Worm (Caenorhabditis elegans): ENCODE data around the gene sws-1.

sws-1 gene

ce11 chrV:19001016-19001415 is 19.7 kb upstream of the sws-1 start, which contains the start of gene Y39B6A.34:
Gene Y39B6A.34, plus strand, starts transcription at chrV:19001018.
- TF ChIP-seq mdl-1 (tag; optimal IDR thresholded peaks at IDR 0.05): no peak
- TF ChIP-seq unc-55 (GFP tag; optimal IDR thresholded peaks at IDR 0.05): peak; percentile 41
- no peak for TF ChIP-seq nhr-11 (tag; optimal IDR thresholded peaks at IDR 0.05)
- no peak for TF ChIP-seq ceh-82 (tag; optimal IDR thresholded peaks at IDR 0.05)
- no peak for TF ChIP-seq R02D3.7 (tag; optimal IDR thresholded peaks at IDR 0.05)
- TF ChIP-seq lsy-2 (tag; optimal IDR thresholded peaks at IDR 0.05): peak in 1 of 2 experiments; percentile 24
- no peak for TF ChIP-seq lin-39 (tag; optimal IDR thresholded peaks at IDR 0.05)
- TF ChIP-seq nhr-6 (tag; optimal IDR thresholded peaks at IDR 0.05): no peak
- TF ChIP-seq snpc-4 (tag; optimal IDR thresholded peaks at IDR 0.05): no peak
- no peak for TF ChIP-seq nhr-129 (tag; optimal IDR thresholded peaks at IDR 0.05)
- no peak for TF ChIP-seq crh-2 (tag; optimal IDR thresholded peaks at IDR 0.05)
- TF ChIP-seq nhr-23 (tag; optimal IDR thresholded peaks at IDR 0.05): no peak
- no peak for TF ChIP-seq nhr-10 (tag; optimal IDR thresholded peaks at IDR 0.05)
- TF ChIP-seq peb-1 (tag; optimal IDR thresholded peaks at IDR 0.05): no peak
- no peak for TF ChIP-seq mbf-1 (tag; optimal IDR thresholded peaks at IDR 0.05)
- no peak for TF ChIP-seq mab-5 (tag; optimal IDR thresholded peaks at IDR 0.05)
- TF ChIP-seq unc-62 (GFP tag; optimal IDR thresholded peaks at IDR 0.05): no peak
- peak; percentile 13 for TF ChIP-seq F13H6.1 (tag; optimal IDR thresholded peaks at IDR 0.05)
- TF ChIP-seq nhr-77 (tag; optimal IDR thresholded peaks at IDR 0.05): no peak
- peak; percentile 23 for TF ChIP-seq C34F6.9 (tag; optimal IDR thresholded peaks at IDR 0.05)
- no peak for TF ChIP-seq gmeb-1 (tag; optimal IDR thresholded peaks at IDR 0.05)
- no peak for TF ChIP-seq ama-1 (optimal IDR thresholded peaks at IDR 0.05)
- TF ChIP-seq nhr-237 (tag; optimal IDR thresholded peaks at IDR 0.05): no peak
- TF ChIP-seq lin-11 (tag; optimal IDR thresholded peaks at IDR 0.05): no peak
- no peak for TF ChIP-seq Y55F3AM.14 (GFP tag; optimal IDR thresholded peaks at IDR 0.05)
- TF ChIP-seq dmd-4 (tag; optimal IDR thresholded peaks at IDR 0.05): no peak
- TF ChIP-seq unc-39 (tag; optimal IDR thresholded peaks at IDR 0.05): no peak
- TF ChIP-seq fos-1 (tag; optimal IDR thresholded peaks at IDR 0.05): no peak
- no peak for TF ChIP-seq sem-4 (tag; optimal IDR thresholded peaks at IDR 0.05)
- no peak for TF ChIP-seq lin-13 (GFP tag; optimal IDR thresholded peaks at IDR 0.05)
- TF ChIP-seq egl-27 (tag; optimal IDR thresholded peaks at IDR 0.05): no peak
- no peak for TF ChIP-seq blmp-1 (tag; optimal IDR thresholded peaks at IDR 0.05; ENCODE audit: insufficient read depth)
- TF ChIP-seq ztf-11 (tag; optimal IDR thresholded peaks at IDR 0.05): no peak
- no peak for TF ChIP-seq alr-1 (tag; optimal IDR thresholded peaks at IDR 0.05)
- no peak for TF ChIP-seq ZK546.5 (tag; optimal IDR thresholded peaks at IDR 0.05)
- TF ChIP-seq zag-1 (tag; optimal IDR thresholded peaks at IDR 0.05): no peak
- no peak for TF ChIP-seq nhr-25 (tag; optimal IDR thresholded peaks at IDR 0.05)
- no peak for TF ChIP-seq ztf-1 (GFP tag; conservative IDR thresholded peaks at IDR 0.05)
- peak; percentile 25 for TF ChIP-seq sma-9 (GFP tag; optimal IDR thresholded peaks at IDR 0.05)
- no peak for TF ChIP-seq sma-9 (tag; optimal IDR thresholded peaks at IDR 0.05)
- TF ChIP-seq elt-3 (tag; optimal IDR thresholded peaks at IDR 0.05): no peak
- TF ChIP-seq skn-1 (tag; optimal IDR thresholded peaks at IDR 0.05): no peak

- TF ChIP-seq skn-1 (tag; optimal IDR thresholded peaks at IDR 0.05) (no peak), crh-2 (tag; optimal IDR thresholded peaks at IDR 0.05) (no peak), unc-62 (GFP tag; optimal IDR thresholded peaks at IDR 0.05) (no peak), ceh-16 (tag; optimal IDR thresholded peaks at IDR 0.05) (no peak), elt-3 (tag; optimal IDR thresholded peaks at IDR 0.05) (no peak), nhr-25 (tag; optimal IDR thresholded peaks at IDR 0.05) (no peak), mbf-1 (tag; optimal IDR thresholded peaks at IDR 0.05) (no peak), alr-1 (tag; optimal IDR thresholded peaks at IDR 0.05) (no peak), egl-27 (tag; optimal IDR thresholded peaks at IDR 0.05) (no peak), peb-1 (tag; optimal IDR thresholded peaks at IDR 0.05) (no peak), lin-39 (tag; optimal IDR thresholded peaks at IDR 0.05) (no peak), C34F6.9 (tag; optimal IDR thresholded peaks at IDR 0.05) (no peak), mab-5 (tag; optimal IDR thresholded peaks at IDR 0.05) (no peak), sem-4 (tag; optimal IDR thresholded peaks at IDR 0.05) (no peak), snpc-4 (tag; optimal IDR thresholded peaks at IDR 0.05) (no peak)
Measured at ce11 chrV:19000542-19000941, 19.3 kb upstream of the sws-1 start.
